Worm (Caenorhabditis elegans) whole organism, L4 larva: ENCODE results near the gene ins-19.
A peak's percentile ranks its signal among the peaks of the same experiment; 100 is the strongest.

Source experiments
- F10B5.3 ChIP-seq: sonication (generic microtip); optimal IDR thresholded peaks from 2 replicates; lab custom pipeline; 2016; ENCODE audit warnings: mild to moderate bottlenecking, missing genetic modification characterization, missing compliant biosample characterization
- F26F4.8 ChIP-seq: fragments of 200-800 bp; sonication (Bioruptor generic); conservative IDR thresholded peaks from 2 replicates; pipeline ENCODE4 v1.3.6; 2022; ENCODE audit warnings: missing genetic modification characterization, missing compliant biosample characterization
- T26A8.4 ChIP-seq: fragments of 200-800 bp; sonication (Bioruptor generic); IDR thresholded peaks from 2 replicates; pipeline ENCODE4 v1.3.6; 2022; ENCODE audit warnings: missing genetic modification characterization, missing compliant biosample characterization
- Y105C5A.15 ChIP-seq: fragments of 200-800 bp; sonication (Bioruptor generic); IDR thresholded peaks from 2 replicates; pipeline ENCODE4 v1.3.6; 2022; ENCODE audit warnings: missing genetic modification characterization, missing compliant biosample characterization
- Y75B8A.6 ChIP-seq: fragments of 200-800 bp; sonication (Bioruptor generic); IDR thresholded peaks from 2 replicates; pipeline ENCODE4 v1.3.6; 2022; ENCODE audit warnings: missing genetic modification reagents, missing genetic modification characterization, missing compliant biosample characterization
- ZK546.5 ChIP-seq, 2 experiments: sonication (generic microtip); optimal IDR thresholded peaks; 2 replicates each; lab custom pipeline; 2017; ENCODE audit warnings: missing biosample characterization in 2 of 2, missing genetic modification characterization in 2 of 2
- aha-1 ChIP-seq: fragments of 150-350 bp; peaks from one replicate; lab custom pipeline; 2014; ENCODE audit warnings: missing biosample characterization, missing genetic modification characterization
- aly-2 ChIP-seq: sonication (generic microtip); optimal IDR thresholded peaks from 2 replicates; lab custom pipeline; 2018; ENCODE audit warnings: missing biosample characterization, missing genetic modification characterization
- ama-1 ChIP-seq: fragments of 150-350 bp; optimal IDR thresholded peaks from 2 replicates; lab custom pipeline; 2014; ENCODE audit warnings: inconsistent platforms, mixed read lengths
- attf-4 ChIP-seq: sonication (generic microtip); optimal IDR thresholded peaks from 3 replicates; lab custom pipeline; 2017; ENCODE audit warnings: missing biosample characterization, missing genetic modification characterization
- ceh-32 ChIP-seq: sonication (generic microtip); optimal IDR thresholded peaks from 2 replicates; lab custom pipeline; 2016; ENCODE audit warnings: mild to moderate bottlenecking, missing genetic modification characterization, missing compliant biosample characterization; ENCODE audit not compliant: poor library complexity
- ceh-82 ChIP-seq: sonication (generic microtip); optimal IDR thresholded peaks from 2 replicates; lab custom pipeline; 2017; ENCODE audit warnings: missing biosample characterization, missing genetic modification characterization
- ctbp-1 ChIP-seq: fragments of 200-800 bp; sonication (Bioruptor generic); IDR thresholded peaks from 2 replicates; pipeline ENCODE4 v1.3.6; 2022; ENCODE audit warnings: missing genetic modification reagents, missing genetic modification characterization, missing compliant biosample characterization
- daf-19 ChIP-seq: fragments of 200-800 bp; sonication (Bioruptor generic); conservative IDR thresholded peaks from 2 replicates; pipeline ENCODE4 v1.3.6; 2022; ENCODE audit warnings: missing genetic modification characterization, missing compliant biosample characterization
- daf-8 ChIP-seq: fragments of 200-800 bp; sonication (Bioruptor generic); IDR thresholded peaks from 2 replicates; pipeline ENCODE4 v1.3.6; 2022; ENCODE audit warnings: missing genetic modification characterization, missing compliant biosample characterization
- dmd-6 ChIP-seq: fragments of 200-800 bp; sonication (Bioruptor generic); IDR thresholded peaks from 2 replicates; pipeline ENCODE4 v1.3.6; 2022; ENCODE audit warnings: missing genetic modification reagents, missing genetic modification characterization, missing compliant biosample characterization
- dpl-1 ChIP-seq: fragments of 150-350 bp; optimal IDR thresholded peaks from 2 replicates; lab custom pipeline; 2014; ENCODE audit warnings: missing biosample characterization, missing genetic modification reagents, missing genetic modification characterization
- duxl-1 ChIP-seq: sonication (generic microtip); optimal IDR thresholded peaks from 2 replicates; lab custom pipeline; 2016; ENCODE audit warnings: mild to moderate bottlenecking, missing genetic modification characterization, moderate library complexity, missing compliant biosample characterization; ENCODE audit not compliant: poor library complexity
- egl-27 ChIP-seq: sonication (generic microtip); optimal IDR thresholded peaks from 3 replicates; lab custom pipeline; 2017; ENCODE audit warnings: missing biosample characterization, missing genetic modification reagents, missing genetic modification characterization
- egl-43 ChIP-seq: fragments of 200-800 bp; sonication (Bioruptor generic); IDR thresholded peaks from 2 replicates; pipeline ENCODE4 v1.3.6; 2022; ENCODE audit warnings: missing genetic modification reagents, missing genetic modification characterization, missing compliant biosample characterization
- fkh-10 ChIP-seq: fragments of 150-350 bp; optimal IDR thresholded peaks from 2 replicates; lab custom pipeline; 2014; ENCODE audit warnings: missing biosample characterization, missing genetic modification reagents, missing genetic modification characterization
- fos-1 ChIP-seq: fragments of 150-350 bp; optimal IDR thresholded peaks from 2 replicates; lab custom pipeline; 2014; ENCODE audit warnings: missing biosample characterization, missing genetic modification characterization
- hlh-30 ChIP-seq: sonication (generic microtip); optimal IDR thresholded peaks from 2 replicates; lab custom pipeline; 2017; ENCODE audit warnings: antibody characterized with exemption, mild to moderate bottlenecking, missing genetic modification characterization, missing compliant biosample characterization; ENCODE audit not compliant: insufficient read depth
- lin-15B ChIP-seq: fragments of 150-350 bp; sonication (generic microtip); optimal IDR thresholded peaks from 3 replicates; lab custom pipeline; 2014; ENCODE audit warnings: missing biosample characterization, missing genetic modification characterization
- lin-39 ChIP-seq: fragments of 150-350 bp; optimal IDR thresholded peaks from 2 replicates; lab custom pipeline; 2014; ENCODE audit warnings: missing biosample characterization, missing genetic modification reagents, missing genetic modification characterization
- lir-3 ChIP-seq: sonication (generic microtip); optimal IDR thresholded peaks from 2 replicates; lab custom pipeline; 2016; ENCODE audit warnings: mild to moderate bottlenecking, missing genetic modification characterization, missing compliant biosample characterization
- madf-5 ChIP-seq, 2 experiments: fragments of 200-800 bp; sonication (Bioruptor generic); IDR thresholded peaks; 2 replicates each; pipeline ENCODE4 v1.3.6; 2022; ENCODE audit warnings: missing compliant biosample characterization in 2 of 2, missing genetic modification characterization in 2 of 2
- mdl-1 ChIP-seq, 2 experiments: fragments of 150-350 bp in 1 of 2; sonication (generic microtip) in 1 of 2; optimal IDR thresholded peaks; 2 replicates each; lab custom pipeline; 2014 to 2017; ENCODE audit warnings: missing biosample characterization in 2 of 2, missing genetic modification characterization in 2 of 2
- mes-2 ChIP-seq: sonication (generic microtip); optimal IDR thresholded peaks from 2 replicates; lab custom pipeline; 2016; ENCODE audit warnings: missing genotype, mild to moderate bottlenecking, missing genetic modification characterization, missing compliant biosample characterization; ENCODE audit not compliant: poor library complexity, severe bottlenecking
- mxl-3 ChIP-seq: fragments of 200-800 bp; sonication (Bioruptor generic); optimal IDR thresholded peaks from 2 replicates; lab custom pipeline; 2018; ENCODE audit warnings: mild to moderate bottlenecking, missing genetic modification characterization, missing compliant biosample characterization
- nhr-11 ChIP-seq: fragments of 150-350 bp; optimal IDR thresholded peaks from 2 replicates; lab custom pipeline; 2014; ENCODE audit warnings: missing biosample characterization, missing genetic modification characterization
- nhr-111 ChIP-seq: fragments of 200-800 bp; sonication (Bioruptor generic); optimal IDR thresholded peaks from 2 replicates; lab custom pipeline; 2018; ENCODE audit warnings: mild to moderate bottlenecking, missing genetic modification characterization, missing compliant biosample characterization
- nhr-25 ChIP-seq: sonication (generic microtip); optimal IDR thresholded peaks from 2 replicates; lab custom pipeline; 2017; ENCODE audit warnings: missing genetic modification characterization, mild to moderate bottlenecking, missing compliant biosample characterization, antibody characterized with exemption, moderate library complexity, borderline replicate concordance; ENCODE audit not compliant: insufficient read depth
- nhr-48 ChIP-seq: sonication (generic microtip); optimal IDR thresholded peaks from 2 replicates; lab custom pipeline; 2016; ENCODE audit warnings: mild to moderate bottlenecking, missing genetic modification characterization, missing compliant biosample characterization
- nhr-77 ChIP-seq: fragments of 150-350 bp; optimal IDR thresholded peaks from 2 replicates; lab custom pipeline; 2014; ENCODE audit warnings: missing biosample characterization, missing genetic modification characterization
- pha-4 ChIP-seq, 2 experiments: fragments of 150-350 bp in 1 of 2; fragments of 200-800 bp in 1 of 2; sonication (Bioruptor generic) in 1 of 2; IDR thresholded peaks in 1 of 2; optimal IDR thresholded peaks in 1 of 2; 2 replicates each; pipeline versions ENCODE4 v1.3.6 to Lab custom; 2014 to 2022; ENCODE audit warnings: missing genetic modification characterization in 2 of 2, missing genetic modification reagents in 2 of 2, missing biosample characterization in 1 of 2, missing compliant biosample characterization in 1 of 2
- pqm-1 ChIP-seq: sonication (generic microtip); optimal IDR thresholded peaks from 2 replicates; lab custom pipeline; 2017; ENCODE audit warnings: missing biosample characterization, missing genetic modification characterization
- sdz-12 ChIP-seq: fragments of 200-800 bp; sonication (Bioruptor generic); optimal IDR thresholded peaks from 2 replicates; lab custom pipeline; 2018; ENCODE audit warnings: mild to moderate bottlenecking, missing genetic modification characterization, missing compliant biosample characterization
- set-16 ChIP-seq: fragments of 200-800 bp; sonication (Bioruptor generic); IDR thresholded peaks from 2 replicates; pipeline ENCODE4 v1.3.6; 2022; ENCODE audit warnings: missing genetic modification reagents, missing genetic modification characterization, missing compliant biosample characterization
- skn-1 ChIP-seq: fragments of 150-350 bp; optimal IDR thresholded peaks from 2 replicates; lab custom pipeline; 2014; ENCODE audit warnings: missing biosample characterization, missing genetic modification characterization
- snpc-1.2 ChIP-seq: fragments of 200-800 bp; sonication (Bioruptor generic); IDR thresholded peaks from 2 replicates; pipeline ENCODE4 v1.3.6; 2022; ENCODE audit warnings: missing genetic modification reagents, missing genetic modification characterization, missing compliant biosample characterization
- snpc-4 ChIP-seq: fragments of 150-350 bp; optimal IDR thresholded peaks from 2 replicates; lab custom pipeline; 2014; ENCODE audit warnings: missing biosample characterization, missing genetic modification characterization
- tra-1 ChIP-seq: fragments of 200-800 bp; sonication (Bioruptor generic); IDR thresholded peaks from 2 replicates; pipeline ENCODE4 v1.3.6; 2022; ENCODE audit warnings: missing genetic modification reagents, missing genetic modification characterization, missing compliant biosample characterization
- unc-62 ChIP-seq, 3 experiments: fragments of 150-350 bp in 1 of 3; sonication (generic microtip); optimal IDR thresholded peaks in 2 of 3; peaks in 1 of 3; 1 replicate in 1 of 3; 2 replicates in 2 of 3; lab custom pipeline; 2014 to 2017; ENCODE audit warnings: missing biosample characterization in 3 of 3, missing genetic modification characterization in 3 of 3, missing genetic modification reagents in 3 of 3, missing genotype in 1 of 3
- zfp-2 ChIP-seq: sonication (generic microtip); optimal IDR thresholded peaks from 2 replicates; lab custom pipeline; 2016; ENCODE audit warnings: mild to moderate bottlenecking, missing genetic modification characterization, missing compliant biosample characterization
- zfp-3 ChIP-seq: fragments of 200-800 bp; sonication (Bioruptor generic); conservative IDR thresholded peaks from 2 replicates; pipeline ENCODE4 v1.3.6; 2022; ENCODE audit warnings: missing genetic modification reagents, missing genetic modification characterization, missing compliant biosample characterization
- ztf-11 ChIP-seq: fragments of 150-350 bp; optimal IDR thresholded peaks from 2 replicates; lab custom pipeline; 2014; ENCODE audit warnings: missing biosample characterization, missing genetic modification characterization
- ztf-7 ChIP-seq: fragments of 150-350 bp; optimal IDR thresholded peaks from 2 replicates; lab custom pipeline; 2014; ENCODE audit warnings: missing biosample characterization, missing genetic modification characterization

The ins-19 gene

ce11 chrII:3078496-3078895 lies 47.7 kb downstream of the ins-19 start, which contains the start of gene copb-1:
TSS of gene copb-1 (plus strand) at chrII:3078796.
- TF ChIP-seq Y75B8A.6 (0 out of 2 replicates have a peak, but pooled peaks have one; percentile 42), dmd-6 (no peak)

- TF ChIP-seq ztf-11, result no peak
- TF ChIP-seq egl-27 (tag; lab: Kevin White, UChicago), result no peak
- no peak for TF ChIP-seq daf-19 (GFP tag; lab: Robert Waterston, UW)
- peak; percentile 47 for TF ChIP-seq zfp-2 (tag; lab: Kevin White, UChicago)
- TF ChIP-seq aha-1 (tag; lab: Kevin White, UChicago), result peak; percentile 99
- no peak for TF ChIP-seq daf-8 (GFP tag; lab: Robert Waterston, UW)
- TF ChIP-seq ama-1 (lab: Kevin White, UChicago), result no peak
- no peak for TF ChIP-seq lir-3 (tag; lab: Kevin White, UChicago)
- no peak for TF ChIP-seq skn-1
- peak; percentile 85 for TF ChIP-seq ctbp-1 (GFP tag; lab: Robert Waterston, UW)
- peak in 1 of 2 experiments; percentile 69 for TF ChIP-seq mdl-1 (tag; optimal IDR thresholded peaks at IDR 0.05; lab: Kevin White, UChicago)
- peak; percentile 80 for TF ChIP-seq nhr-11 (tag; lab: Kevin White, UChicago)
- TF ChIP-seq F10B5.3 (tag; lab: Kevin White, UChicago), result peak; percentile 87
- peak; percentile 63 for TF ChIP-seq mxl-3
- no peak for TF ChIP-seq F26F4.8 (GFP tag; lab: Robert Waterston, UW)
- no peak for TF ChIP-seq lin-15B
- TF ChIP-seq unc-62 (GFP tag; optimal IDR thresholded peaks at IDR 0.05 in 1 of 2; lab: Kevin White, UChicago), result peak in 1 of 2 experiments; percentile 92
- no peak for TF ChIP-seq unc-62 (tag; optimal IDR thresholded peaks at IDR 0.05; lab: Kevin White, UChicago)
- peak; percentile 7 for TF ChIP-seq nhr-25 (tag; lab: Kevin White, UChicago)
- TF ChIP-seq snpc-1.2 (GFP tag; lab: Robert Waterston, UW), result peak; percentile 66
- TF ChIP-seq mes-2 (tag; lab: Kevin White, UChicago), result peak; percentile 96
- TF ChIP-seq fkh-10, result peak; percentile 53
- TF ChIP-seq Y105C5A.15 (GFP tag; lab: Robert Waterston, UW), result no peak
- TF ChIP-seq ceh-32 (tag; lab: Kevin White, UChicago), result peak; percentile 46
- no peak for TF ChIP-seq lin-39 (tag; lab: Kevin White, UChicago)
- no peak for TF ChIP-seq fos-1 (tag; lab: Kevin White, UChicago)
- TF ChIP-seq pqm-1, result peak; percentile 6
- TF ChIP-seq set-16 (GFP tag; lab: Robert Waterston, UW), result peak; percentile 55; the same call in 1 of the 2 replicates
- no peak for TF ChIP-seq attf-4 (tag; lab: Kevin White, UChicago)
- peak; percentile 95 for TF ChIP-seq duxl-1
- TF ChIP-seq egl-43 (GFP tag; lab: Robert Waterston, UW), result peak; percentile 82
- TF ChIP-seq nhr-48, result peak; percentile 30
- TF ChIP-seq nhr-77 (tag; lab: Kevin White, UChicago), result peak; percentile 63
- no peak for TF ChIP-seq madf-5 (GFP tag; IDR thresholded peaks at IDR 0.05; lab: Robert Waterston, UW)
- no peak for TF ChIP-seq ceh-82
- TF ChIP-seq ZK546.5 (tag; optimal IDR thresholded peaks at IDR 0.05; lab: Kevin White, UChicago), result no peak
- no peak for TF ChIP-seq sdz-12 (GFP tag; lab: Kevin White, UChicago)
- peak; percentile 48 for TF ChIP-seq snpc-4 (tag; lab: Kevin White, UChicago)
- no peak for TF ChIP-seq nhr-111 (GFP tag; lab: Kevin White, UChicago)
- peak; percentile 92 for TF ChIP-seq hlh-30 (tag; lab: Kevin White, UChicago)
- TF ChIP-seq Y75B8A.6, result no peak
- peak; percentile 84 for TF ChIP-seq dpl-1
- TF ChIP-seq T26A8.4 (GFP tag; lab: Robert Waterston, UW), result peak; percentile 95
- peak; percentile 91 for TF ChIP-seq pha-4 (GFP tag; IDR thresholded peaks at IDR 0.05; lab: Robert Waterston, UW)
- no peak for TF ChIP-seq pha-4 (tag; optimal IDR thresholded peaks at IDR 0.05; lab: Kevin White, UChicago)
- TF ChIP-seq zfp-3, result peak; percentile 85
- TF ChIP-seq ztf-7, result peak; percentile 83
- TF ChIP-seq aly-2, result no peak
- peak; percentile 55; the same call in 1 of the 2 replicates for TF ChIP-seq tra-1 (GFP tag; lab: Robert Waterston, UW)
These were observed 49.3 kb downstream of the ins-19 start, which contains the start of gene Y25C1A.8 for ce11 chrII:3076915-3077314. TSS of gene Y25C1A.8 (minus strand) at chrII:3076959.
